Worm (Caenorhabditis elegans) whole organism, mixed stage, embryonic: ENCODE data around the gene F54D11.4.

Experiments used
- blmp-1 ChIP-seq: fragments of 150-350 bp; optimal IDR thresholded peaks from 2 replicates; lab custom pipeline; 2014; ENCODE audit warnings: missing biosample characterization, missing genetic modification characterization
- ceh-43 ChIP-seq: fragments of 200-800 bp; sonication (Bioruptor generic); optimal IDR thresholded peaks from 2 replicates; lab custom pipeline; 2018; ENCODE audit warnings: mild to moderate bottlenecking, missing genetic modification characterization, moderate library complexity, missing compliant biosample characterization
- ces-1 ChIP-seq: fragments of 150-350 bp; optimal IDR thresholded peaks from 2 replicates; lab custom pipeline; 2014; ENCODE audit warnings: missing biosample characterization, missing genetic modification reagents, missing genetic modification characterization
- elt-3 ChIP-seq: fragments of 150-350 bp; optimal IDR thresholded peaks from 2 replicates; lab custom pipeline; 2014; ENCODE audit warnings: missing biosample characterization, missing genetic modification characterization
- mep-1 ChIP-seq: fragments of 150-350 bp; optimal IDR thresholded peaks from 2 replicates; lab custom pipeline; 2017; ENCODE audit warnings: missing biosample characterization, missing genetic modification reagents, missing genetic modification characterization, inconsistent platforms
- nhr-12 ChIP-seq: fragments of 150-350 bp; optimal IDR thresholded peaks from 2 replicates; lab custom pipeline; 2014; ENCODE audit warnings: missing biosample characterization, missing genetic modification characterization
- nhr-237 ChIP-seq: fragments of 150-350 bp; optimal IDR thresholded peaks from 2 replicates; lab custom pipeline; 2014; ENCODE audit warnings: missing biosample characterization, missing genetic modification characterization
- nhr-28 ChIP-seq: fragments of 150-350 bp; optimal IDR thresholded peaks from 2 replicates; lab custom pipeline; 2014; ENCODE audit warnings: missing biosample characterization, missing genetic modification characterization
- nhr-76 ChIP-seq: sonication (generic microtip); optimal IDR thresholded peaks from 2 replicates; lab custom pipeline; 2017; ENCODE audit warnings: missing biosample characterization, missing genetic modification characterization
- zip-8 ChIP-seq: fragments of 150-350 bp; optimal IDR thresholded peaks from 2 replicates; lab custom pipeline; 2014; ENCODE audit warnings: missing biosample characterization, missing genetic modification characterization

ce11 chrV:4647279-4647819 is 31.4 kb downstream of the F54D11.4 start:
- TF ChIP-seq nhr-237 (tag; lab: Kevin White, UChicago) (peak; percentile 55), zip-8 (no peak), mep-1 (tag; lab: Kevin White, UChicago) (no peak), blmp-1 (tag; lab: Kevin White, UChicago) (no peak), nhr-28 (tag; lab: Kevin White, UChicago) (no peak), nhr-76 (tag; lab: Kevin White, UChicago) (no peak), ces-1 (GFP tag; lab: Kevin White, UChicago) (no peak), elt-3 (tag; lab: Kevin White, UChicago) (no peak), ceh-43 (no peak), nhr-12 (tag; lab: Kevin White, UChicago) (no peak)
